Worm (Caenorhabditis elegans) whole organism, late embryonic: ENCODE measurements around the gene M03C11.3.

Source experiments
- C38D4.7 ChIP-seq: fragments of 200-800 bp; sonication (Bioruptor generic); optimal IDR thresholded peaks from 2 replicates; lab custom pipeline; 2018; ENCODE audit warnings: mild to moderate bottlenecking, missing genetic modification characterization, moderate library complexity, missing compliant biosample characterization
- F13H6.1 ChIP-seq: sonication (generic microtip); optimal IDR thresholded peaks from 2 replicates; lab custom pipeline; 2016; ENCODE audit warnings: missing genetic modification characterization, missing compliant biosample characterization
- Y22D7AL.16 ChIP-seq: sonication (generic microtip); optimal IDR thresholded peaks from 2 replicates; lab custom pipeline; 2016; ENCODE audit warnings: missing genetic modification characterization, missing compliant biosample characterization
- ahr-1 ChIP-seq: sonication (generic microtip); optimal IDR thresholded peaks from 2 replicates; lab custom pipeline; 2016; ENCODE audit warnings: missing genetic modification characterization, missing compliant biosample characterization
- ama-1 ChIP-seq: fragments of 150-350 bp; optimal IDR thresholded peaks from 2 replicates; lab custom pipeline; 2014
- ceh-18 ChIP-seq: sonication (generic microtip); optimal IDR thresholded peaks from 2 replicates; lab custom pipeline; 2016; ENCODE audit warnings: missing genetic modification characterization, missing compliant biosample characterization
- ceh-19 ChIP-seq: fragments of 200-800 bp; sonication (Bioruptor generic); optimal IDR thresholded peaks from 2 replicates; lab custom pipeline; 2018; ENCODE audit warnings: mild to moderate bottlenecking, missing genetic modification characterization, missing compliant biosample characterization
- ceh-22 ChIP-seq: sonication (generic microtip); optimal IDR thresholded peaks from 2 replicates; lab custom pipeline; 2017; ENCODE audit warnings: missing biosample characterization, missing genetic modification characterization
- ceh-31 ChIP-seq: sonication (generic microtip); optimal IDR thresholded peaks from 2 replicates; lab custom pipeline; 2016; ENCODE audit warnings: missing genetic modification characterization, missing compliant biosample characterization
- ceh-34 ChIP-seq: sonication (generic microtip); optimal IDR thresholded peaks from 2 replicates; lab custom pipeline; 2016; ENCODE audit warnings: mild to moderate bottlenecking, missing genetic modification characterization, missing compliant biosample characterization
- ceh-45 ChIP-seq: fragments of 200-800 bp; sonication (Bioruptor generic); IDR thresholded peaks from 2 replicates; pipeline ENCODE4 v1.3.6; 2022; ENCODE audit warnings: missing genetic modification reagents, missing genetic modification characterization, missing compliant biosample characterization
- ceh-48 ChIP-seq: sonication (generic microtip); optimal IDR thresholded peaks from 2 replicates; lab custom pipeline; 2016; ENCODE audit warnings: missing genetic modification characterization, inconsistent platforms, missing compliant biosample characterization
- ceh-6 ChIP-seq: fragments of 200-800 bp; sonication (Bioruptor generic); optimal IDR thresholded peaks from 2 replicates; lab custom pipeline; 2018; ENCODE audit warnings: mild to moderate bottlenecking, missing genetic modification characterization, missing compliant biosample characterization
- ceh-9 ChIP-seq: sonication (generic microtip); optimal IDR thresholded peaks from 2 replicates; lab custom pipeline; 2016; ENCODE audit warnings: mild to moderate bottlenecking, missing genetic modification characterization, inconsistent platforms, missing compliant biosample characterization
- che-1 ChIP-seq: sonication (generic microtip); optimal IDR thresholded peaks from 2 replicates; lab custom pipeline; 2016; ENCODE audit warnings: mild to moderate bottlenecking, missing genetic modification characterization, missing compliant biosample characterization
- dmd-4 ChIP-seq: sonication (generic microtip); optimal IDR thresholded peaks from 2 replicates; lab custom pipeline; 2016; ENCODE audit warnings: borderline replicate concordance, missing genetic modification characterization, missing compliant biosample characterization
- dve-1 ChIP-seq: sonication (generic microtip); optimal IDR thresholded peaks from 2 replicates; lab custom pipeline; 2017; ENCODE audit warnings: antibody characterized with exemption, mild to moderate bottlenecking, missing genetic modification characterization, missing compliant biosample characterization
- elt-2 ChIP-seq: sonication (generic microtip); optimal IDR thresholded peaks from 2 replicates; lab custom pipeline; 2016; ENCODE audit warnings: missing genetic modification reagents, missing genetic modification characterization, missing compliant biosample characterization
- elt-4 ChIP-seq: sonication (generic microtip); optimal IDR thresholded peaks from 2 replicates; lab custom pipeline; 2016; ENCODE audit warnings: missing genetic modification characterization, missing compliant biosample characterization
- eyg-1 ChIP-seq: sonication (generic microtip); optimal IDR thresholded peaks from 2 replicates; lab custom pipeline; 2016; ENCODE audit warnings: missing genotype, missing genetic modification characterization, missing compliant biosample characterization
- fax-1 ChIP-seq: sonication (generic microtip); optimal IDR thresholded peaks from 2 replicates; lab custom pipeline; 2016; ENCODE audit warnings: missing genotype, missing genetic modification characterization, missing compliant biosample characterization
- fkh-10 ChIP-seq: fragments of 150-350 bp; optimal IDR thresholded peaks from 2 replicates; lab custom pipeline; 2014; ENCODE audit warnings: missing biosample characterization, missing genetic modification reagents, missing genetic modification characterization
- fkh-6 ChIP-seq: sonication (generic microtip); optimal IDR thresholded peaks from 2 replicates; lab custom pipeline; 2016; ENCODE audit warnings: missing genetic modification characterization, missing compliant biosample characterization
- gmeb-2 ChIP-seq: sonication (generic microtip); optimal IDR thresholded peaks from 2 replicates; lab custom pipeline; 2016; ENCODE audit warnings: missing genetic modification characterization, inconsistent platforms, missing compliant biosample characterization
- hlh-15 ChIP-seq: sonication (generic microtip); optimal IDR thresholded peaks from 2 replicates; lab custom pipeline; 2016; ENCODE audit warnings: missing genetic modification characterization, missing compliant biosample characterization
- hlh-30 ChIP-seq: sonication (generic microtip); optimal IDR thresholded peaks from 2 replicates; lab custom pipeline; 2017; ENCODE audit warnings: antibody characterized with exemption, missing genetic modification characterization, missing compliant biosample characterization; ENCODE audit not compliant: insufficient read depth
- hlh-6 ChIP-seq: sonication (generic microtip); optimal IDR thresholded peaks from 2 replicates; lab custom pipeline; 2016; ENCODE audit warnings: missing genotype, missing genetic modification characterization, missing compliant biosample characterization
- lim-6 ChIP-seq: sonication (generic microtip); optimal IDR thresholded peaks from 2 replicates; lab custom pipeline; 2016; ENCODE audit warnings: missing genetic modification characterization, missing compliant biosample characterization
- lin-11 ChIP-seq: fragments of 200-800 bp; sonication (Bioruptor generic); optimal IDR thresholded peaks from 2 replicates; lab custom pipeline; 2018; ENCODE audit warnings: mild to moderate bottlenecking, missing genetic modification characterization, missing compliant biosample characterization
- madf-2 ChIP-seq: sonication (generic microtip); optimal IDR thresholded peaks from 2 replicates; lab custom pipeline; 2017; ENCODE audit warnings: missing genetic modification characterization, missing compliant biosample characterization
- nfya-1 ChIP-seq: sonication (generic microtip); optimal IDR thresholded peaks from 2 replicates; lab custom pipeline; 2017; ENCODE audit warnings: missing genetic modification characterization, mild to moderate bottlenecking, missing compliant biosample characterization, antibody characterized with exemption, moderate library complexity
- nhr-11 ChIP-seq: fragments of 150-350 bp; optimal IDR thresholded peaks from 2 replicates; lab custom pipeline; 2014; ENCODE audit warnings: missing biosample characterization, missing genetic modification characterization
- nhr-232 ChIP-seq: sonication (generic microtip); optimal IDR thresholded peaks from 2 replicates; lab custom pipeline; 2016; ENCODE audit warnings: missing genetic modification characterization, missing compliant biosample characterization
- npax-4 ChIP-seq: sonication (generic microtip); optimal IDR thresholded peaks from 2 replicates; lab custom pipeline; 2016; ENCODE audit warnings: missing genetic modification characterization, missing compliant biosample characterization
- odd-2 ChIP-seq: sonication (generic microtip); optimal IDR thresholded peaks from 2 replicates; lab custom pipeline; 2017; ENCODE audit warnings: antibody characterized with exemption, mild to moderate bottlenecking, missing genetic modification characterization, missing compliant biosample characterization
- pag-3 ChIP-seq: sonication (generic microtip); optimal IDR thresholded peaks from 2 replicates; lab custom pipeline; 2016; ENCODE audit warnings: missing compliant biosample characterization, missing genetic modification characterization, borderline replicate concordance
- pat-9 ChIP-seq: fragments of 200-800 bp; sonication (Bioruptor generic); optimal IDR thresholded peaks from 2 replicates; lab custom pipeline; 2018; ENCODE audit warnings: mild to moderate bottlenecking, missing genetic modification characterization, moderate library complexity, missing compliant biosample characterization
- pha-2 ChIP-seq: sonication (generic microtip); optimal IDR thresholded peaks from 2 replicates; lab custom pipeline; 2017; ENCODE audit warnings: mild to moderate bottlenecking, missing genetic modification characterization, missing compliant biosample characterization
- pqm-1 ChIP-seq: sonication (generic microtip); optimal IDR thresholded peaks from 2 replicates; lab custom pipeline; 2016; ENCODE audit warnings: missing genetic modification characterization, missing compliant biosample characterization
- pros-1 ChIP-seq: fragments of 150-350 bp; optimal IDR thresholded peaks from 2 replicates; lab custom pipeline; 2014; ENCODE audit warnings: missing biosample characterization, missing genetic modification reagents, missing genetic modification characterization
- ref-2 ChIP-seq: sonication (generic microtip); optimal IDR thresholded peaks from 2 replicates; lab custom pipeline; 2016; ENCODE audit warnings: missing genetic modification characterization, missing compliant biosample characterization
- rnt-1 ChIP-seq: sonication (generic microtip); optimal IDR thresholded peaks from 2 replicates; lab custom pipeline; 2016; ENCODE audit warnings: missing genetic modification characterization, missing compliant biosample characterization
- sdc-2 ChIP-seq: sonication (generic microtip); optimal IDR thresholded peaks from 2 replicates; lab custom pipeline; 2016; ENCODE audit warnings: missing genotype, missing genetic modification characterization, missing compliant biosample characterization
- sox-2 ChIP-seq: fragments of 200-800 bp; sonication (Bioruptor generic); IDR thresholded peaks from 2 replicates; pipeline ENCODE4 v1.3.6; 2022; ENCODE audit warnings: missing genetic modification reagents, missing genetic modification characterization, missing compliant biosample characterization
- sox-4 ChIP-seq: sonication (generic microtip); optimal IDR thresholded peaks from 2 replicates; lab custom pipeline; 2017; ENCODE audit warnings: mild to moderate bottlenecking, missing genetic modification characterization, inconsistent platforms, missing compliant biosample characterization
- tbx-2 ChIP-seq: sonication (generic microtip); optimal IDR thresholded peaks from 2 replicates; lab custom pipeline; 2016; ENCODE audit warnings: missing genetic modification characterization, missing compliant biosample characterization
- tbx-7 ChIP-seq: sonication (generic microtip); optimal IDR thresholded peaks from 2 replicates; lab custom pipeline; 2016; ENCODE audit warnings: missing genotype, missing genetic modification characterization, missing compliant biosample characterization
- ttx-3 ChIP-seq: sonication (generic microtip); optimal IDR thresholded peaks from 2 replicates; lab custom pipeline; 2016; ENCODE audit warnings: missing genetic modification reagents, missing genetic modification characterization, missing compliant biosample characterization
- unc-3 ChIP-seq, 2 experiments: fragments of 200-800 bp in 1 of 2; sonication (Bioruptor generic) in 1 of 2; sonication (generic microtip) in 1 of 2; conservative IDR thresholded peaks in 1 of 2; optimal IDR thresholded peaks in 1 of 2; 2 replicates each; pipeline versions ENCODE4 v1.3.6 to Lab custom; 2016 to 2022; ENCODE audit warnings: missing compliant biosample characterization in 2 of 2, missing genetic modification characterization in 2 of 2, missing genetic modification reagents in 1 of 2
- unc-42 ChIP-seq: sonication (generic microtip); optimal IDR thresholded peaks from 2 replicates; lab custom pipeline; 2016; ENCODE audit warnings: missing genotype, missing genetic modification characterization, missing compliant biosample characterization
- unc-55 ChIP-seq: sonication (generic microtip); optimal IDR thresholded peaks from 2 replicates; lab custom pipeline; 2017; ENCODE audit warnings: missing biosample characterization, missing genetic modification reagents, missing genetic modification characterization
- zip-5 ChIP-seq: sonication (generic microtip); optimal IDR thresholded peaks from 2 replicates; lab custom pipeline; 2016; ENCODE audit warnings: missing genetic modification characterization, missing compliant biosample characterization
- ztf-16 ChIP-seq: sonication (generic microtip); optimal IDR thresholded peaks from 2 replicates; lab custom pipeline; 2017; ENCODE audit warnings: missing genetic modification characterization, missing compliant biosample characterization

Gene M03C11.3

ce11 chrIII:10461164-10461546 is 56.3 kb downstream of the M03C11.3 start, which contains the start of gene atx-2:
atx-2 (plus strand) TSS chrIII:10461389.
- peak; percentile 99 for TF ChIP-seq ceh-34 (tag; lab: Kevin White, UChicago)
- TF ChIP-seq pros-1 (tag; lab: Kevin White, UChicago): peak; percentile 22
- peak; percentile 97 for TF ChIP-seq ceh-48 (tag; lab: Kevin White, UChicago)
- TF ChIP-seq ceh-9 (tag; lab: Kevin White, UChicago): peak; percentile 87
- TF ChIP-seq dmd-4: peak; percentile 97
- TF ChIP-seq unc-42 (tag; lab: Kevin White, UChicago): peak; percentile 84
- peak; percentile 97 for TF ChIP-seq ceh-6 (GFP tag; lab: Kevin White, UChicago)
- peak; percentile 99 for TF ChIP-seq sox-4
- peak; percentile 98 for TF ChIP-seq nfya-1 (tag; lab: Kevin White, UChicago)
- TF ChIP-seq lim-6 (tag; lab: Kevin White, UChicago): peak; percentile 98
- TF ChIP-seq C38D4.7 (GFP tag; lab: Kevin White, UChicago): peak; percentile 95
- TF ChIP-seq dve-1 (tag; lab: Kevin White, UChicago): peak; percentile 78
- peak; percentile 98 for TF ChIP-seq ceh-22 (tag; lab: Kevin White, UChicago)
- TF ChIP-seq unc-3 (GFP tag; conservative IDR thresholded peaks at IDR 0.05; lab: Robert Waterston, UW): peak; percentile 98
- TF ChIP-seq unc-3 (tag; optimal IDR thresholded peaks at IDR 0.05; lab: Kevin White, UChicago): peak; percentile 99
- TF ChIP-seq fkh-6 (tag; lab: Kevin White, UChicago): peak; percentile 95
- TF ChIP-seq tbx-2 (tag; lab: Kevin White, UChicago): peak; percentile 99
- peak; percentile 93 for TF ChIP-seq Y22D7AL.16 (tag; lab: Kevin White, UChicago)
- TF ChIP-seq pha-2: peak; percentile 97
- peak; percentile 98 for TF ChIP-seq ztf-16 (tag; lab: Kevin White, UChicago)
- TF ChIP-seq unc-55 (GFP tag; lab: Kevin White, UChicago): peak; percentile 48
- TF ChIP-seq gmeb-2: peak; percentile 98
- peak; percentile 96 for TF ChIP-seq elt-4
- peak; percentile 92 for TF ChIP-seq pqm-1 (tag; lab: Kevin White, UChicago)
- TF ChIP-seq pat-9 (tag; lab: Kevin White, UChicago): peak; percentile 98
- TF ChIP-seq nhr-232: peak; percentile 96
- TF ChIP-seq odd-2 (tag; lab: Kevin White, UChicago): peak; percentile 92
- peak; percentile 93 for TF ChIP-seq fkh-10 (GFP tag; lab: Kevin White, UChicago)
- TF ChIP-seq eyg-1 (tag; lab: Kevin White, UChicago): peak; percentile 98
- peak; percentile 89 for TF ChIP-seq sdc-2 (tag; lab: Kevin White, UChicago)
- peak; percentile 96 for TF ChIP-seq madf-2
- TF ChIP-seq nhr-11 (tag; lab: Kevin White, UChicago): peak; percentile 81
- peak; percentile 99 for TF ChIP-seq ref-2 (tag; lab: Kevin White, UChicago)
- peak; percentile 93 for TF ChIP-seq che-1 (tag; lab: Kevin White, UChicago)
- peak; percentile 97 for TF ChIP-seq pag-3
- TF ChIP-seq hlh-6 (tag; lab: Kevin White, UChicago): peak; percentile 98
- peak; percentile 99 for TF ChIP-seq ceh-31 (tag; lab: Kevin White, UChicago)
- TF ChIP-seq hlh-15 (tag; lab: Kevin White, UChicago): peak; percentile 96
- TF ChIP-seq F13H6.1 (tag; lab: Kevin White, UChicago): peak; percentile 97
- peak; percentile 99 for TF ChIP-seq ahr-1 (tag; lab: Kevin White, UChicago)
- TF ChIP-seq elt-2 (tag; lab: Kevin White, UChicago): peak; percentile 99
- TF ChIP-seq ceh-19 (GFP tag; lab: Kevin White, UChicago): peak; percentile 98
- peak; percentile 98 for TF ChIP-seq ttx-3 (tag; lab: Kevin White, UChicago)
- peak; percentile 99 for TF ChIP-seq rnt-1 (tag; lab: Kevin White, UChicago)
- peak; percentile 94 for TF ChIP-seq ceh-18 (tag; lab: Kevin White, UChicago)
- TF ChIP-seq sox-2 (GFP tag; lab: Robert Waterston, UW): peak; percentile 94
- TF ChIP-seq ama-1 (lab: Kevin White, UChicago): no peak
- peak; percentile 95 for TF ChIP-seq zip-5 (tag; lab: Kevin White, UChicago)
- peak; percentile 97 for TF ChIP-seq fax-1 (tag; lab: Kevin White, UChicago)
- peak; percentile 74 for TF ChIP-seq hlh-30 (tag; lab: Kevin White, UChicago)
- TF ChIP-seq npax-4 (tag; lab: Kevin White, UChicago): peak; percentile 89
- peak; percentile 94 for TF ChIP-seq lin-11 (tag; lab: Kevin White, UChicago)
- TF ChIP-seq ceh-45 (GFP tag; lab: Robert Waterston, UW): peak; percentile 99
- peak; percentile 90 for TF ChIP-seq tbx-7 (tag; lab: Kevin White, UChicago)
